Worm (Caenorhabditis elegans) whole organism, late embryonic: Measurements from ENCODE around the gene lgc-8.

Experiments
- C08G9.2 ChIP-seq: sonication (generic microtip); optimal IDR thresholded peaks from 2 replicates; lab custom pipeline; 2016; ENCODE audit warnings: mild to moderate bottlenecking, missing genetic modification characterization, moderate library complexity, missing compliant biosample characterization
- C38D4.7 ChIP-seq: fragments of 200-800 bp; sonication (Bioruptor generic); optimal IDR thresholded peaks from 2 replicates; lab custom pipeline; 2018; ENCODE audit warnings: mild to moderate bottlenecking, missing genetic modification characterization, moderate library complexity, missing compliant biosample characterization
- K02D7.2 ChIP-seq: sonication (generic microtip); optimal IDR thresholded peaks from 2 replicates; lab custom pipeline; 2017; ENCODE audit warnings: mild to moderate bottlenecking, missing genetic modification characterization, missing compliant biosample characterization
- Y22D7AL.16 ChIP-seq: sonication (generic microtip); optimal IDR thresholded peaks from 2 replicates; lab custom pipeline; 2016; ENCODE audit warnings: missing genetic modification characterization, missing compliant biosample characterization
- ahr-1 ChIP-seq: sonication (generic microtip); optimal IDR thresholded peaks from 2 replicates; lab custom pipeline; 2016; ENCODE audit warnings: missing genetic modification characterization, missing compliant biosample characterization
- ceh-24 ChIP-seq: sonication (generic microtip); optimal IDR thresholded peaks from 2 replicates; lab custom pipeline; 2016; ENCODE audit warnings: mild to moderate bottlenecking, missing genetic modification characterization, missing compliant biosample characterization
- ceh-31 ChIP-seq: sonication (generic microtip); optimal IDR thresholded peaks from 2 replicates; lab custom pipeline; 2016; ENCODE audit warnings: missing genetic modification characterization, missing compliant biosample characterization
- ceh-34 ChIP-seq: sonication (generic microtip); optimal IDR thresholded peaks from 2 replicates; lab custom pipeline; 2016; ENCODE audit warnings: mild to moderate bottlenecking, missing genetic modification characterization, missing compliant biosample characterization
- ceh-45 ChIP-seq: fragments of 200-800 bp; sonication (Bioruptor generic); IDR thresholded peaks from 2 replicates; pipeline ENCODE4 v1.3.6; 2022; ENCODE audit warnings: missing genetic modification reagents, missing genetic modification characterization, missing compliant biosample characterization
- ceh-48 ChIP-seq: sonication (generic microtip); optimal IDR thresholded peaks from 2 replicates; lab custom pipeline; 2016; ENCODE audit warnings: missing genetic modification characterization, inconsistent platforms, missing compliant biosample characterization
- che-1 ChIP-seq: sonication (generic microtip); optimal IDR thresholded peaks from 2 replicates; lab custom pipeline; 2016; ENCODE audit warnings: mild to moderate bottlenecking, missing genetic modification characterization, missing compliant biosample characterization
- dve-1 ChIP-seq: sonication (generic microtip); optimal IDR thresholded peaks from 2 replicates; lab custom pipeline; 2017; ENCODE audit warnings: antibody characterized with exemption, mild to moderate bottlenecking, missing genetic modification characterization, missing compliant biosample characterization
- elt-4 ChIP-seq: sonication (generic microtip); optimal IDR thresholded peaks from 2 replicates; lab custom pipeline; 2016; ENCODE audit warnings: missing genetic modification characterization, missing compliant biosample characterization
- fax-1 ChIP-seq: sonication (generic microtip); optimal IDR thresholded peaks from 2 replicates; lab custom pipeline; 2016; ENCODE audit warnings: missing genotype, missing genetic modification characterization, missing compliant biosample characterization
- gmeb-2 ChIP-seq: sonication (generic microtip); optimal IDR thresholded peaks from 2 replicates; lab custom pipeline; 2016; ENCODE audit warnings: missing genetic modification characterization, inconsistent platforms, missing compliant biosample characterization
- hlh-13 ChIP-seq: fragments of 200-800 bp; sonication (Bioruptor generic); optimal IDR thresholded peaks from 2 replicates; lab custom pipeline; 2018; ENCODE audit warnings: mild to moderate bottlenecking, missing genetic modification characterization, missing compliant biosample characterization
- hlh-8 ChIP-seq: sonication (generic microtip); optimal IDR thresholded peaks from 2 replicates; lab custom pipeline; 2016; ENCODE audit warnings: missing genotype, missing genetic modification characterization, missing compliant biosample characterization
- lim-6 ChIP-seq: sonication (generic microtip); optimal IDR thresholded peaks from 2 replicates; lab custom pipeline; 2016; ENCODE audit warnings: missing genetic modification characterization, missing compliant biosample characterization
- mec-3 ChIP-seq: sonication (generic microtip); optimal IDR thresholded peaks from 2 replicates; lab custom pipeline; 2016; ENCODE audit warnings: borderline replicate concordance, missing genetic modification characterization, missing compliant biosample characterization
- nfya-1 ChIP-seq: sonication (generic microtip); optimal IDR thresholded peaks from 2 replicates; lab custom pipeline; 2017; ENCODE audit warnings: missing genetic modification characterization, mild to moderate bottlenecking, missing compliant biosample characterization, antibody characterized with exemption, moderate library complexity
- nhr-11 ChIP-seq: fragments of 150-350 bp; optimal IDR thresholded peaks from 2 replicates; lab custom pipeline; 2014; ENCODE audit warnings: missing biosample characterization, missing genetic modification characterization
- npax-4 ChIP-seq: sonication (generic microtip); optimal IDR thresholded peaks from 2 replicates; lab custom pipeline; 2016; ENCODE audit warnings: missing genetic modification characterization, missing compliant biosample characterization
- odd-2 ChIP-seq: sonication (generic microtip); optimal IDR thresholded peaks from 2 replicates; lab custom pipeline; 2017; ENCODE audit warnings: antibody characterized with exemption, mild to moderate bottlenecking, missing genetic modification characterization, missing compliant biosample characterization
- pag-3 ChIP-seq: sonication (generic microtip); optimal IDR thresholded peaks from 2 replicates; lab custom pipeline; 2016; ENCODE audit warnings: missing compliant biosample characterization, missing genetic modification characterization, borderline replicate concordance
- pax-1 ChIP-seq: fragments of 150-350 bp; optimal IDR thresholded peaks from 2 replicates; lab custom pipeline; 2014; ENCODE audit warnings: missing biosample characterization, missing genetic modification characterization
- pha-2 ChIP-seq: sonication (generic microtip); optimal IDR thresholded peaks from 2 replicates; lab custom pipeline; 2017; ENCODE audit warnings: mild to moderate bottlenecking, missing genetic modification characterization, missing compliant biosample characterization
- pqm-1 ChIP-seq: sonication (generic microtip); optimal IDR thresholded peaks from 2 replicates; lab custom pipeline; 2016; ENCODE audit warnings: missing genetic modification characterization, missing compliant biosample characterization
- pros-1 ChIP-seq: fragments of 150-350 bp; optimal IDR thresholded peaks from 2 replicates; lab custom pipeline; 2014; ENCODE audit warnings: missing biosample characterization, missing genetic modification reagents, missing genetic modification characterization
- ref-2 ChIP-seq: sonication (generic microtip); optimal IDR thresholded peaks from 2 replicates; lab custom pipeline; 2016; ENCODE audit warnings: missing genetic modification characterization, missing compliant biosample characterization
- syd-9 ChIP-seq: sonication (generic microtip); optimal IDR thresholded peaks from 2 replicates; lab custom pipeline; 2016; ENCODE audit warnings: mild to moderate bottlenecking, missing genetic modification characterization, moderate library complexity, missing compliant biosample characterization
- unc-42 ChIP-seq: sonication (generic microtip); optimal IDR thresholded peaks from 2 replicates; lab custom pipeline; 2016; ENCODE audit warnings: missing genotype, missing genetic modification characterization, missing compliant biosample characterization
- unc-55 ChIP-seq: sonication (generic microtip); optimal IDR thresholded peaks from 2 replicates; lab custom pipeline; 2017; ENCODE audit warnings: missing biosample characterization, missing genetic modification reagents, missing genetic modification characterization
- unc-86 ChIP-seq: sonication (generic microtip); optimal IDR thresholded peaks from 2 replicates; lab custom pipeline; 2016; ENCODE audit warnings: missing genetic modification characterization, missing compliant biosample characterization
- ztf-16 ChIP-seq: sonication (generic microtip); optimal IDR thresholded peaks from 2 replicates; lab custom pipeline; 2017; ENCODE audit warnings: missing genetic modification characterization, missing compliant biosample characterization

The lgc-8 gene

ce11 chrIV:14715500-14715899 lies at the start of gene lgc-8:
Gene lgc-8, plus strand, starts transcription at chrIV:14715800.
- TF ChIP-seq C08G9.2 (tag; lab: Kevin White, UChicago) = no peak

ce11 chrIV:14675789-14676188 lies 39.8 kb upstream of the lgc-8 start:
- TF ChIP-seq ref-2 (tag; lab: Kevin White, UChicago) = no peak

ce11 chrIV:14677095-14677633 lies 38.4 kb upstream of the lgc-8 start, which contains the start of gene Y57G11C.31:
Gene Y57G11C.31, plus strand, starts transcription at chrIV:14677370.
- TF ChIP-seq npax-4 (tag; lab: Kevin White, UChicago) = no peak
- TF ChIP-seq gmeb-2 (tag; lab: Kevin White, UChicago) = no peak
- TF ChIP-seq pag-3 (tag; lab: Kevin White, UChicago) = no peak
- TF ChIP-seq K02D7.2 (tag; lab: Kevin White, UChicago) = no peak
- no peak for TF ChIP-seq pax-1 (tag; lab: Kevin White, UChicago)
- no peak for TF ChIP-seq unc-42 (tag; lab: Kevin White, UChicago)
- TF ChIP-seq C08G9.2 (tag; lab: Kevin White, UChicago) = no peak
- no peak for TF ChIP-seq che-1
- TF ChIP-seq ceh-45 (GFP tag; lab: Robert Waterston, UW) = no peak
- no peak for TF ChIP-seq hlh-13

ce11 chrIV:14679060-14679459 lies 36.5 kb upstream of the lgc-8 start:
- TF ChIP-seq lim-6 (tag; lab: Kevin White, UChicago) (no peak), unc-86 (tag; lab: Kevin White, UChicago) (no peak)

ce11 chrIV:14687716-14688115 lies 27.9 kb upstream of the lgc-8 start:
- no peak for TF ChIP-seq nfya-1 (tag; lab: Kevin White, UChicago)
- no peak for TF ChIP-seq pha-2 (tag; lab: Kevin White, UChicago)
- TF ChIP-seq ceh-34 (tag; lab: Kevin White, UChicago) = no peak
- no peak for TF ChIP-seq fax-1 (tag; lab: Kevin White, UChicago)
- no peak for TF ChIP-seq pqm-1 (tag; lab: Kevin White, UChicago)
- no peak for TF ChIP-seq ahr-1 (tag; lab: Kevin White, UChicago)
- no peak for TF ChIP-seq Y22D7AL.16 (tag; lab: Kevin White, UChicago)
- no peak for TF ChIP-seq elt-4 (tag; lab: Kevin White, UChicago)
- TF ChIP-seq, all 69 proteins: peak for 0

- TF ChIP-seq syd-9 (tag; lab: Kevin White, UChicago) (no peak), ceh-31 (tag; lab: Kevin White, UChicago) (no peak), pqm-1 (tag; lab: Kevin White, UChicago) (no peak), mec-3 (tag; lab: Kevin White, UChicago) (no peak), ceh-24 (tag; lab: Kevin White, UChicago) (no peak), unc-42 (tag; lab: Kevin White, UChicago) (no peak), ztf-16 (tag; lab: Kevin White, UChicago) (no peak), odd-2 (tag; lab: Kevin White, UChicago) (no peak), ceh-48 (tag; lab: Kevin White, UChicago) (no peak), unc-55 (GFP tag; lab: Kevin White, UChicago) (no peak), hlh-8 (tag; lab: Kevin White, UChicago) (no peak), lim-6 (tag; lab: Kevin White, UChicago) (no peak), dve-1 (tag; lab: Kevin White, UChicago) (no peak), fax-1 (tag; lab: Kevin White, UChicago) (no peak), C38D4.7 (no peak), pha-2 (tag; lab: Kevin White, UChicago) (no peak), pros-1 (tag; lab: Kevin White, UChicago) (no peak), nhr-11 (no peak), pag-3 (tag; lab: Kevin White, UChicago) (no peak)
Observed at ce11 chrIV:14699840-14700239, 15.8 kb upstream of the lgc-8 start, which contains the start of gene haf-8. Gene haf-8, minus strand, starts transcription at chrIV:14699940.
